Fruit fly (Drosophila melanogaster) whole organism, embryonic: Measurements from ENCODE around the gene zetaCOP.

Source experiments
- B-H1 ChIP-seq: fragments of 200-800 bp; sonication (Bioruptor generic); IDR thresholded peaks from 3 replicates; pipeline ENCODE4 v1.3.6; 2022; ENCODE audit warnings: missing biosample characterization, missing genetic modification characterization
- BEAF-32 ChIP-seq: fragments of 200-800 bp; sonication (Bioruptor generic); optimal IDR thresholded peaks from 3 replicates; lab custom pipeline; 2017; ENCODE audit warnings: missing biosample characterization, missing genetic modification characterization, mild to moderate bottlenecking, moderate library complexity, missing genetic modification reagents
- CG10267 ChIP-seq: fragments of 200-800 bp; sonication (Bioruptor generic); optimal IDR thresholded peaks from 2 replicates; lab custom pipeline; 2018; ENCODE audit warnings: missing biosample characterization, mild to moderate bottlenecking, missing genetic modification characterization, moderate library complexity
- CG12236 ChIP-seq: fragments of 200-800 bp; sonication (Bioruptor generic); optimal IDR thresholded peaks from 2 replicates; lab custom pipeline; 2016; ENCODE audit warnings: missing biosample characterization, missing genetic modification characterization
- CG12391 ChIP-seq: fragments of 200-800 bp; sonication (Bioruptor generic); optimal IDR thresholded peaks from 3 replicates; lab custom pipeline; 2018; ENCODE audit warnings: missing biosample characterization, mild to moderate bottlenecking, missing genetic modification characterization, moderate library complexity
- CG12942 ChIP-seq: fragments of 200-800 bp; sonication (Bioruptor generic); optimal IDR thresholded peaks from 3 replicates; lab custom pipeline; 2016; ENCODE audit warnings: missing biosample characterization, missing genetic modification characterization
- CG13287 ChIP-seq: fragments of 200-800 bp; sonication (Bioruptor generic); IDR thresholded peaks from 2 replicates; pipeline ENCODE4 v1.3.6; 2022; ENCODE audit warnings: missing biosample characterization, missing genetic modification characterization; ENCODE audit not compliant: partially characterized antibody
- CG14050 ChIP-seq: fragments of 200-800 bp; sonication (Bioruptor generic); IDR thresholded peaks from 3 replicates; pipeline ENCODE4 v1.3.6; 2022; ENCODE audit warnings: missing biosample characterization, missing genetic modification characterization
- CG14710 ChIP-seq: fragments of 200-800 bp; sonication (Bioruptor generic); optimal IDR thresholded peaks from 3 replicates; lab custom pipeline; 2019; ENCODE audit warnings: missing biosample characterization, mild to moderate bottlenecking, missing genetic modification characterization, moderate library complexity
- CG14965 ChIP-seq: fragments of 200-800 bp; sonication (Bioruptor generic); optimal IDR thresholded peaks from 2 replicates; lab custom pipeline; 2016; ENCODE audit warnings: missing biosample characterization, missing genetic modification characterization, borderline replicate concordance
- CG15601 ChIP-seq: fragments of 200-800 bp; sonication (Bioruptor generic); optimal IDR thresholded peaks from 3 replicates; lab custom pipeline; 2019; ENCODE audit warnings: missing biosample characterization, mild to moderate bottlenecking, missing genetic modification characterization, moderate library complexity
- CG17829 ChIP-seq: fragments of 200-800 bp; optimal IDR thresholded peaks from 2 replicates; lab custom pipeline; 2019; ENCODE audit warnings: missing biosample characterization, mild to moderate bottlenecking, missing genetic modification characterization, moderate library complexity
- CG2712 ChIP-seq: fragments of 200-800 bp; optimal IDR thresholded peaks from 3 replicates; lab custom pipeline; 2019; ENCODE audit warnings: missing biosample characterization, mild to moderate bottlenecking, missing genetic modification characterization, moderate library complexity
- CG30020 ChIP-seq: fragments of 200-800 bp; optimal IDR thresholded peaks from 2 replicates; lab custom pipeline; 2019; ENCODE audit warnings: missing biosample characterization, mild to moderate bottlenecking, missing genetic modification characterization, moderate library complexity
- CG31365 ChIP-seq: fragments of 200-800 bp; sonication (Bioruptor generic); optimal IDR thresholded peaks from 2 replicates; lab custom pipeline; 2018; ENCODE audit warnings: missing biosample characterization, mild to moderate bottlenecking, missing genetic modification characterization
- CG3407 ChIP-seq: fragments of 200-800 bp; sonication (Bioruptor generic); optimal IDR thresholded peaks from 2 replicates; lab custom pipeline; 2018; ENCODE audit warnings: missing biosample characterization, mild to moderate bottlenecking, missing genetic modification characterization
- CG3995 ChIP-seq: fragments of 200-800 bp; sonication (Bioruptor generic); optimal IDR thresholded peaks from 3 replicates; lab custom pipeline; 2016; ENCODE audit warnings: missing biosample characterization, missing genetic modification characterization
- CG6813 ChIP-seq: fragments of 200-800 bp; sonication (Bioruptor generic); optimal IDR thresholded peaks from 2 replicates; lab custom pipeline; 2017; ENCODE audit warnings: missing biosample characterization, missing genetic modification characterization, mild to moderate bottlenecking, moderate library complexity, missing genetic modification reagents
- CG8388 ChIP-seq: fragments of 200-800 bp; sonication (Bioruptor generic); optimal IDR thresholded peaks from 2 replicates; lab custom pipeline; 2019; ENCODE audit warnings: missing biosample characterization, mild to moderate bottlenecking, missing genetic modification characterization, moderate library complexity
- CG9215 ChIP-seq: fragments of 200-800 bp; sonication (Bioruptor generic); IDR thresholded peaks from 2 replicates; pipeline ENCODE4 v1.3.6; 2022; ENCODE audit warnings: missing biosample characterization, missing genetic modification characterization
- CG9797 ChIP-seq: fragments of 200-800 bp; sonication (Bioruptor generic); optimal IDR thresholded peaks from 3 replicates; lab custom pipeline; 2018; ENCODE audit warnings: missing biosample characterization, mild to moderate bottlenecking, missing genetic modification characterization
- D19A ChIP-seq: fragments of 200-800 bp; optimal IDR thresholded peaks from 3 replicates; lab custom pipeline; 2019; ENCODE audit warnings: missing biosample characterization, mild to moderate bottlenecking, missing genetic modification characterization, moderate library complexity
- Dbx ChIP-seq: fragments of 200-800 bp; sonication (Bioruptor generic); IDR thresholded peaks from 3 replicates; pipeline ENCODE4 v1.3.6; 2022; ENCODE audit warnings: missing biosample characterization, missing genetic modification characterization
- Dref ChIP-seq: fragments of 200-800 bp; sonication (Bioruptor generic); IDR thresholded peaks from 2 replicates; pipeline ENCODE4 v1.3.6; 2022; ENCODE audit warnings: missing biosample characterization, missing genetic modification characterization
- E2f2 ChIP-seq: fragments of 200-800 bp; sonication (Bioruptor generic); IDR thresholded peaks from 2 replicates; pipeline ENCODE4 v1.3.6; 2022; ENCODE audit warnings: missing biosample characterization, missing genetic modification characterization
- H15 ChIP-seq: fragments of 200-800 bp; sonication (Bioruptor generic); IDR thresholded peaks from 3 replicates; pipeline ENCODE4 v1.3.6; 2022; ENCODE audit warnings: missing biosample characterization, missing genetic modification characterization
- HLH4C ChIP-seq: fragments of 200-800 bp; sonication (Bioruptor generic); IDR thresholded peaks from 3 replicates; pipeline ENCODE4 v1.3.6; 2022; ENCODE audit warnings: missing biosample characterization, missing genetic modification characterization; ENCODE audit not compliant: partially characterized antibody
- Lhr ChIP-seq: fragments of 200-800 bp; sonication (Bioruptor generic); optimal IDR thresholded peaks from 3 replicates; lab custom pipeline; 2017; ENCODE audit warnings: mild to moderate bottlenecking, missing biosample characterization, missing genetic modification reagents, missing genetic modification characterization
- MBD-R2 ChIP-seq: fragments of 200-800 bp; sonication (Bioruptor generic); IDR thresholded peaks from 2 replicates; pipeline ENCODE4 v1.3.6; 2022; ENCODE audit warnings: missing biosample characterization, missing genetic modification characterization
- MESR4 ChIP-seq: fragments of 200-800 bp; sonication (Bioruptor generic); optimal IDR thresholded peaks from 2 replicates; lab custom pipeline; 2018; ENCODE audit warnings: missing biosample characterization, mild to moderate bottlenecking, missing genetic modification characterization, moderate library complexity
- Myb ChIP-seq: fragments of 200-800 bp; sonication (Bioruptor generic); optimal IDR thresholded peaks from 2 replicates; lab custom pipeline; 2016; ENCODE audit warnings: missing biosample characterization, missing genetic modification characterization
- Rfx ChIP-seq: fragments of 200-800 bp; sonication (Bioruptor generic); IDR thresholded peaks from 2 replicates; pipeline ENCODE4 v1.3.6; 2022; ENCODE audit warnings: missing biosample characterization, missing genetic modification characterization
- Scr ChIP-seq: fragments of 200-800 bp; sonication (Bioruptor generic); IDR thresholded peaks from 2 replicates; pipeline ENCODE4 v1.3.6; 2022; ENCODE audit warnings: missing biosample characterization, missing genetic modification characterization; ENCODE audit not compliant: partially characterized antibody
- Sry-β ChIP-seq: fragments of 200-800 bp; sonication (Bioruptor generic); optimal IDR thresholded peaks from 2 replicates; lab custom pipeline; 2018; ENCODE audit warnings: missing biosample characterization, mild to moderate bottlenecking, missing genetic modification characterization, moderate library complexity
- Xbp1 ChIP-seq: fragments of 200-800 bp; sonication (Bioruptor generic); optimal IDR thresholded peaks from 3 replicates; lab custom pipeline; 2016; ENCODE audit warnings: missing biosample characterization, mild to moderate bottlenecking, missing genetic modification characterization
- YL-1 ChIP-seq: fragments of 200-800 bp; sonication (Bioruptor generic); optimal IDR thresholded peaks from 3 replicates; lab custom pipeline; 2017; ENCODE audit warnings: missing biosample characterization, mild to moderate bottlenecking, missing genetic modification characterization
- gem ChIP-seq: fragments of 200-800 bp; sonication (Bioruptor generic); optimal IDR thresholded peaks from 2 replicates; lab custom pipeline; 2019; ENCODE audit warnings: missing biosample characterization, mild to moderate bottlenecking, missing genetic modification characterization, moderate library complexity
- gfzf ChIP-seq: fragments of 200-800 bp; sonication (Bioruptor generic); optimal IDR thresholded peaks from 2 replicates; lab custom pipeline; 2016; ENCODE audit warnings: missing biosample characterization, mild to moderate bottlenecking, missing genetic modification characterization, moderate library complexity
- gsb ChIP-seq: fragments of 200-800 bp; sonication (Bioruptor generic); IDR thresholded peaks from 2 replicates; pipeline ENCODE4 v1.3.6; 2022; ENCODE audit warnings: missing biosample characterization, missing genetic modification characterization
- jing ChIP-seq: fragments of 200-800 bp; sonication (Bioruptor generic); optimal IDR thresholded peaks from 2 replicates; lab custom pipeline; 2018; ENCODE audit warnings: missing biosample characterization, mild to moderate bottlenecking, missing genetic modification characterization
- knrl ChIP-seq: fragments of 200-800 bp; sonication (Bioruptor generic); IDR thresholded peaks from 3 replicates; pipeline ENCODE4 v1.3.6; 2022; ENCODE audit warnings: missing biosample characterization, missing genetic modification characterization; ENCODE audit not compliant: partially characterized antibody
- nmo ChIP-seq: fragments of 200-800 bp; sonication (Bioruptor generic); optimal IDR thresholded peaks from 2 replicates; lab custom pipeline; 2018; ENCODE audit warnings: missing biosample characterization, mild to moderate bottlenecking, missing genetic modification characterization, moderate library complexity
- pho ChIP-seq: fragments of 200-800 bp; sonication (Bioruptor generic); optimal IDR thresholded peaks from 2 replicates; lab custom pipeline; 2016; ENCODE audit warnings: missing biosample characterization, missing genetic modification characterization
- phol ChIP-seq: fragments of 200-800 bp; sonication (Bioruptor generic); optimal IDR thresholded peaks from 3 replicates; lab custom pipeline; 2018; ENCODE audit warnings: missing biosample characterization, mild to moderate bottlenecking, missing genetic modification characterization, moderate library complexity
- pzg ChIP-seq: fragments of 200-800 bp; sonication (Bioruptor generic); optimal IDR thresholded peaks from 3 replicates; lab custom pipeline; 2018; ENCODE audit warnings: missing biosample characterization, mild to moderate bottlenecking, missing genetic modification characterization, moderate library complexity
- slp2 ChIP-seq: fragments of 200-800 bp; sonication (Bioruptor generic); optimal IDR thresholded peaks from 2 replicates; lab custom pipeline; 2016; ENCODE audit warnings: missing biosample characterization, missing genetic modification characterization
- stwl ChIP-seq: fragments of 200-800 bp; sonication (Bioruptor generic); optimal IDR thresholded peaks from 3 replicates; lab custom pipeline; 2018; ENCODE audit warnings: missing biosample characterization, mild to moderate bottlenecking, missing genetic modification characterization, moderate library complexity
- tio ChIP-seq: fragments of 200-800 bp; sonication (Bioruptor generic); optimal IDR thresholded peaks from 2 replicates; lab custom pipeline; 2017; ENCODE audit warnings: missing biosample characterization, missing genetic modification characterization, inconsistent platforms
- trem ChIP-seq: fragments of 200-800 bp; optimal IDR thresholded peaks from 3 replicates; lab custom pipeline; 2019; ENCODE audit warnings: missing biosample characterization, mild to moderate bottlenecking, missing genetic modification characterization, moderate library complexity

The zetaCOP gene

dm6 chr3L:16673367-16674014, at the start of gene zetaCOP, which contains the start of gene CG13032:
Gene zetaCOP (minus strand): TSS chr3L:16673555.
Gene CG13032 (plus strand): TSS chr3L:16673964.
- TF ChIP-seq gem (no peak), CG12236 (GFP tag; lab: Kevin White, UChicago) (no peak), CG14050 (GFP tag; lab: Robert Waterston, UW) (no peak), CG12391 (tag; lab: Kevin White, UChicago) (peak; percentile 16), YL-1 (GFP tag; lab: Kevin White, UChicago) (peak; percentile 69), trem (tag; lab: Kevin White, UChicago) (peak; percentile 99), jing (GFP tag; lab: Kevin White, UChicago) (no peak), knrl (GFP tag; lab: Robert Waterston, UW) (no peak), H15 (GFP tag; lab: Robert Waterston, UW) (no peak), CG3407 (no peak), MBD-R2 (peak; percentile 42; the same call in 1 of the 2 replicates), Sry-β (GFP tag; lab: Kevin White, UChicago) (peak; percentile 79), MESR4 (GFP tag; lab: Kevin White, UChicago) (peak; percentile 82), tio (GFP tag; lab: Kevin White, UChicago) (no peak), CG15601 (tag; lab: Kevin White, UChicago) (no peak), CG8388 (GFP tag; lab: Kevin White, UChicago) (no peak), D19A (tag; lab: Kevin White, UChicago) (peak; percentile 1), CG14965 (GFP tag; lab: Kevin White, UChicago) (no peak), E2f2 (GFP tag; lab: Robert Waterston, UW) (peak; percentile 66), CG3995 (GFP tag; lab: Kevin White, UChicago) (peak; percentile 34), gfzf (GFP tag; lab: Kevin White, UChicago) (peak; percentile 77), CG31365 (tag; lab: Kevin White, UChicago) (no peak), stwl (tag; lab: Kevin White, UChicago) (peak; percentile 69), Xbp1 (GFP tag; lab: Kevin White, UChicago) (peak; percentile 45), HLH4C (no peak), Dbx (GFP tag; lab: Robert Waterston, UW) (no peak), CG9215 (GFP tag; lab: Robert Waterston, UW) (no peak), pho (GFP tag; lab: Kevin White, UChicago) (no peak), CG9797 (GFP tag; lab: Kevin White, UChicago) (peak; percentile 58), Rfx (GFP tag; lab: Robert Waterston, UW) (no peak), nmo (peak; percentile 18), Dref (GFP tag; lab: Robert Waterston, UW) (no peak), Myb (GFP tag; lab: Kevin White, UChicago) (peak; percentile 94), CG2712 (peak; percentile 25), B-H1 (no peak), CG6813 (no peak), CG17829 (tag; lab: Kevin White, UChicago) (no peak), CG30020 (tag; lab: Kevin White, UChicago) (peak; percentile 21), slp2 (GFP tag; lab: Kevin White, UChicago) (no peak), phol (tag; lab: Kevin White, UChicago) (peak; percentile 2), BEAF-32 (GFP tag; lab: Kevin White, UChicago) (peak; percentile 27), gsb (GFP tag; lab: Robert Waterston, UW) (no peak), Scr (0 out of 2 replicates have a peak, but pooled peaks have one; percentile 16), CG10267 (tag; lab: Kevin White, UChicago) (peak; percentile 46), CG13287 (GFP tag; lab: Robert Waterston, UW) (0 out of 2 replicates have a peak, but pooled peaks have one; percentile 19), CG14710 (tag; lab: Kevin White, UChicago) (peak; percentile 45), CG12942 (GFP tag; lab: Kevin White, UChicago) (no peak), pzg (GFP tag; lab: Kevin White, UChicago) (peak; percentile 64), Lhr (GFP tag; lab: Kevin White, UChicago) (peak; percentile 37)
